Worm (Caenorhabditis elegans) whole organism, L2 larva: ENCODE results near the gene C48B4.8.

ENCODE experiments used
- R02D3.7 ChIP-seq: fragments of 150-350 bp; optimal IDR thresholded peaks from 2 replicates; lab custom pipeline; 2014; ENCODE audit warnings: missing biosample characterization, missing genetic modification characterization
- ama-1 ChIP-seq: fragments of 150-350 bp; optimal IDR thresholded peaks from 2 replicates; lab custom pipeline; 2018; ENCODE audit warnings: inconsistent platforms
- ceh-16 ChIP-seq: fragments of 150-350 bp; optimal IDR thresholded peaks from 2 replicates; lab custom pipeline; 2014; ENCODE audit warnings: missing biosample characterization, missing genetic modification characterization
- egl-27 ChIP-seq: sonication (generic microtip); optimal IDR thresholded peaks from 3 replicates; lab custom pipeline; 2017; ENCODE audit warnings: missing biosample characterization, missing genetic modification reagents, missing genetic modification characterization
- lsy-2 ChIP-seq, 2 experiments: fragments of 150-350 bp in 1 of 2; sonication (generic microtip) in 1 of 2; optimal IDR thresholded peaks; 2 replicates each; lab custom pipeline; 2014 to 2017; ENCODE audit warnings: missing biosample characterization in 2 of 2, missing genetic modification characterization in 2 of 2
- nhr-6 ChIP-seq: fragments of 150-350 bp; optimal IDR thresholded peaks from 2 replicates; lab custom pipeline; 2014; ENCODE audit warnings: missing biosample characterization, missing genetic modification characterization
- nhr-77 ChIP-seq: fragments of 150-350 bp; optimal IDR thresholded peaks from 2 replicates; lab custom pipeline; 2014; ENCODE audit warnings: missing biosample characterization, missing genetic modification characterization
- sem-4 ChIP-seq: fragments of 150-350 bp; optimal IDR thresholded peaks from 2 replicates; lab custom pipeline; 2014; ENCODE audit warnings: missing biosample characterization, missing genetic modification reagents, missing genetic modification characterization
- sma-3 ChIP-seq: sonication (generic microtip); optimal IDR thresholded peaks from 2 replicates; lab custom pipeline; 2016; ENCODE audit warnings: missing genetic modification reagents, missing genetic modification characterization, missing compliant biosample characterization
- snpc-4 ChIP-seq: fragments of 150-350 bp; optimal IDR thresholded peaks from 2 replicates; lab custom pipeline; 2014; ENCODE audit warnings: missing biosample characterization, missing genetic modification characterization
- unc-62 ChIP-seq: fragments of 150-350 bp; optimal IDR thresholded peaks from 2 replicates; lab custom pipeline; 2014; ENCODE audit warnings: missing biosample characterization, missing genetic modification reagents, missing genetic modification characterization

DNA sequence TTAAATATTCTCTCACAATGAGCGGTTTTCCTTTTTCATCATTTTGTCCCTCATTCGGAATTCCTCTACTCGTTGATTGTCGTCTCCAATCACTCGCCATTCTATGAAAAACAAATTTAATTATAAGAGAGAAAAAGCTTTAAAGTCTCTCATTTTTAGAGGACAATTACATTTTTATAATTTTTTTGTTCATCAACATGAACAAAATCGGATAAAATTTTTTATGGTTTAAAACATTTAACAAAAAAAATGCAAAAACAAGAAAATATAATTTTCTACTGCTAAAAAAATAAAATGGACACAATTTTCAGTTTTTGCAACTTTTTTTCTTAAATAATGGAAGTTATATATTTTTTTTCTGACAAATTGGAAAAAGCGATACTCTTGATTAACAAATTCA, 44.9 kb downstream of the C48B4.8 start, which contains the start of gene F55H2.7:
- TF ChIP-seq R02D3.7 (tag; lab: Kevin White, UChicago) (no peak), ama-1 (lab: Kevin White, UChicago) (no peak), sma-3 (GFP tag; lab: Kevin White, UChicago) (no peak), sem-4 (tag; lab: Kevin White, UChicago) (no peak), egl-27 (tag; lab: Kevin White, UChicago) (no peak), nhr-6 (tag; lab: Kevin White, UChicago) (no peak), nhr-77 (tag; lab: Kevin White, UChicago) (no peak), unc-62 (GFP tag; lab: Kevin White, UChicago) (no peak), snpc-4 (tag; lab: Kevin White, UChicago) (no peak), lsy-2 (tag; optimal IDR thresholded peaks at IDR 0.05; lab: Kevin White, UChicago) (no peak), ceh-16 (tag; lab: Kevin White, UChicago) (no peak)
